Fruit fly (Drosophila melanogaster): Measurements from ENCODE around the gene RpL13.

Gene RpL13

dm6 chr2L:9921401-9921800, 45.7 kb upstream of the RpL13 start, which contains the start of gene CG4592:
Gene CG4592, plus strand, starts transcription at chr2L:9921633.
- no peak for TF ChIP-seq Sp1 (GFP tag; optimal IDR thresholded peaks at IDR 0.05)
- TF ChIP-seq br (GFP tag; optimal IDR thresholded peaks at IDR 0.05): peak; percentile 73
- peak; percentile 73 for TF ChIP-seq HLH106 (tag; optimal IDR thresholded peaks at IDR 0.05)
- TF ChIP-seq Dif (GFP tag; optimal IDR thresholded peaks at IDR 0.05; ENCODE audit: partially characterized antibody): no peak
- peak; percentile 43 for TF ChIP-seq sv (GFP tag; optimal IDR thresholded peaks at IDR 0.05)
- TF ChIP-seq tai (GFP tag; optimal IDR thresholded peaks at IDR 0.05): no peak
- TF ChIP-seq Mio (GFP tag; optimal IDR thresholded peaks at IDR 0.05): no peak
- peak in 1 of 2 experiments; percentile 81 for TF ChIP-seq foxo (GFP tag; optimal IDR thresholded peaks at IDR 0.05)
- peak; percentile 25 for TF ChIP-seq dmrt93B (GFP tag; optimal IDR thresholded peaks at IDR 0.05)
- TF ChIP-seq usp (GFP tag; optimal IDR thresholded peaks at IDR 0.05): no peak
- peak; percentile 62 for TF ChIP-seq OdsH (GFP tag; optimal IDR thresholded peaks at IDR 0.05)
- peak; percentile 19 for TF ChIP-seq CG32264 (GFP tag; optimal IDR thresholded peaks at IDR 0.05)
- no peak for TF ChIP-seq dl (GFP tag; optimal IDR thresholded peaks at IDR 0.05; ENCODE audit: insufficient read depth in 1 of 2, partially characterized antibody in 2 of 2)
- no peak for TF ChIP-seq GATAd (GFP tag; optimal IDR thresholded peaks at IDR 0.05)
- peak; percentile 52 for TF ChIP-seq woc (GFP tag; optimal IDR thresholded peaks at IDR 0.05)
- TF ChIP-seq brk (GFP tag; optimal IDR thresholded peaks at IDR 0.05): no peak
- no peak for TF ChIP-seq ey (GFP tag; optimal IDR thresholded peaks at IDR 0.05)
- peak; percentile 78 for TF ChIP-seq h (GFP tag; optimal IDR thresholded peaks at IDR 0.05)
- TF ChIP-seq Hr78 (GFP tag; optimal IDR thresholded peaks at IDR 0.05): no peak
- peak; percentile 39 for TF ChIP-seq psq (GFP tag; optimal IDR thresholded peaks at IDR 0.05)
- peak; percentile 43 for TF ChIP-seq CG9705 (GFP tag; optimal IDR thresholded peaks at IDR 0.05)
- TF ChIP-seq Jra (GFP tag; optimal IDR thresholded peaks at IDR 0.05): peak; percentile 26
- peak; percentile 60 for TF ChIP-seq Hr83 (GFP tag; optimal IDR thresholded peaks at IDR 0.05; ENCODE audit: poor library complexity, severe bottlenecking)

- TF ChIP-seq foxo (GFP tag; optimal IDR thresholded peaks at IDR 0.05) (no peak), Dfd (GFP tag; optimal IDR thresholded peaks at IDR 0.05) (no peak), Mio (GFP tag; optimal IDR thresholded peaks at IDR 0.05) (no peak), dmrt93B (GFP tag; optimal IDR thresholded peaks at IDR 0.05) (no peak), GATAd (GFP tag; optimal IDR thresholded peaks at IDR 0.05) (no peak), CG9705 (GFP tag; optimal IDR thresholded peaks at IDR 0.05) (no peak), fru (GFP tag; optimal IDR thresholded peaks at IDR 0.05) (no peak), CG32264 (GFP tag; optimal IDR thresholded peaks at IDR 0.05) (no peak), Vsx2 (GFP tag; optimal IDR thresholded peaks at IDR 0.05; ENCODE audit: partially characterized antibody) (no peak), rgr (GFP tag; optimal IDR thresholded peaks at IDR 0.05) (no peak), dl (GFP tag; optimal IDR thresholded peaks at IDR 0.05; ENCODE audit: insufficient read depth in 1 of 2, partially characterized antibody in 2 of 2) (no peak), woc (GFP tag; optimal IDR thresholded peaks at IDR 0.05) (no peak), Dif (GFP tag; optimal IDR thresholded peaks at IDR 0.05; ENCODE audit: partially characterized antibody) (no peak), Sp1 (GFP tag; optimal IDR thresholded peaks at IDR 0.05) (no peak), tai (GFP tag; optimal IDR thresholded peaks at IDR 0.05) (no peak)
These were observed 42.3 kb upstream of the RpL13 start, which contains the start of the genes TbCMF46 and CG42366 for dm6 chr2L:9924765-9925164. Gene TbCMF46, minus strand, starts transcription at chr2L:9924865. Gene CG42366, plus strand, starts transcription at chr2L:9925161.

- no peak for TF ChIP-seq Dfd (GFP tag; optimal IDR thresholded peaks at IDR 0.05)
- no peak for TF ChIP-seq Hr83 (GFP tag; optimal IDR thresholded peaks at IDR 0.05; ENCODE audit: poor library complexity, severe bottlenecking)
- TF ChIP-seq OdsH (GFP tag; optimal IDR thresholded peaks at IDR 0.05): no peak
- TF ChIP-seq sage (GFP tag; optimal IDR thresholded peaks at IDR 0.05): no peak
- TF ChIP-seq rgr (GFP tag; optimal IDR thresholded peaks at IDR 0.05): no peak
- TF ChIP-seq psq (GFP tag; optimal IDR thresholded peaks at IDR 0.05): no peak
- no peak for TF ChIP-seq dmrt93B (GFP tag; optimal IDR thresholded peaks at IDR 0.05)
- no peak for TF ChIP-seq CrebA (GFP tag; optimal IDR thresholded peaks at IDR 0.05; ENCODE audit: borderline replicate concordance)
- TF ChIP-seq br (GFP tag; optimal IDR thresholded peaks at IDR 0.05): no peak
- TF ChIP-seq tai (GFP tag; optimal IDR thresholded peaks at IDR 0.05): no peak
These were observed 36.8 kb upstream of the RpL13 start, which contains the start of gene CG42367 for dm6 chr2L:9930280-9930679. Gene CG42367, plus strand, starts transcription at chr2L:9930580.

DNA sequence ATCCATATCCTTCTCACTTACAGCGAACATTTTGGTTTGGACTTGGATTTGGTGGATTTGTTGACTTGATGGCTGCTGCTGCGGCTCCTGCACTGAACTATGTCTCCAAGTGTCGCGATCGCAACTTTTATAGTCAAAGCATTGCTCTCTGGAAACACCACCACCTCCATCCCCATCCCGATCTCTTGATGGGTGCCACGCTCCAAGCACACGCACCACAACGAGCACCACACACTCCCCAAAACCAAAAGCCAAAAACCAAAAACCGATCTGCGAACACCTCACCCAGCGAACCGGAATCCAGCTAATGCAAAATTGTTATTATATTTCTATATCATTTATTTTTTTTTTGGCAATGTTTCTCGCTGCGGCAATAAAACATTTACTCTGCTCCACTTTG, 34.0 kb upstream of the RpL13 start, which contains the start of gene Cpr30F:
Cpr30F (minus strand) TSS at position 101 of the 400 bp plus-strand sequence.
- TF ChIP-seq Abd-B (GFP tag; optimal IDR thresholded peaks at IDR 0.05) (no peak), Hr78 (GFP tag; optimal IDR thresholded peaks at IDR 0.05) (no peak), usp (GFP tag; optimal IDR thresholded peaks at IDR 0.05) (no peak), sv (GFP tag; optimal IDR thresholded peaks at IDR 0.05) (no peak), dl (GFP tag; optimal IDR thresholded peaks at IDR 0.05; ENCODE audit: insufficient read depth in 1 of 2, partially characterized antibody in 2 of 2) (no peak), pan (optimal IDR thresholded peaks at IDR 0.05) (no peak)
